Fruit fly (Drosophila melanogaster): ENCODE data around the gene CG34130.

Gene CG34130

dm6 chr3R:26238945-26239344, 49.2 kb upstream of the CG34130 start (continued):
- peak; percentile 4 for TF ChIP-seq CG10274 (GFP tag; optimal IDR thresholded peaks at IDR 0.05)
- peak; percentile 55; the same call in 1 of the 3 replicates for TF ChIP-seq CG3726 (GFP tag; IDR thresholded peaks at IDR 0.05)
- peak; percentile 36 for TF ChIP-seq CG12942 (GFP tag; optimal IDR thresholded peaks at IDR 0.05)
- TF ChIP-seq CG3163 (GFP tag; optimal IDR thresholded peaks at IDR 0.05) = peak; percentile 17
- TF ChIP-seq CG9932 (GFP tag; IDR thresholded peaks at IDR 0.05) = peak; percentile 47
- TF ChIP-seq CG6272 (GFP tag; IDR thresholded peaks at IDR 0.05) = no peak
- TF ChIP-seq CG14965 (GFP tag; optimal IDR thresholded peaks at IDR 0.05; ENCODE audit: borderline replicate concordance) = no peak
- no peak for TF ChIP-seq CG6689 (GFP tag; IDR thresholded peaks at IDR 0.05)
- no peak for TF ChIP-seq CG1602 (GFP tag; optimal IDR thresholded peaks at IDR 0.05)
- TF ChIP-seq CG11247 (GFP tag; IDR thresholded peaks at IDR 0.05) = peak; percentile 79
- no peak for TF ChIP-seq crp (GFP tag; optimal IDR thresholded peaks at IDR 0.05)
- TF ChIP-seq CG18262 (tag; optimal IDR thresholded peaks at IDR 0.05) = no peak
- no peak for TF ChIP-seq Eip74EF (GFP tag; optimal IDR thresholded peaks at IDR 0.05)
- peak; percentile 47 for TF ChIP-seq NfI (GFP tag; optimal IDR thresholded peaks at IDR 0.05)
- TF ChIP-seq CG17802 (tag; optimal IDR thresholded peaks at IDR 0.05) = no peak
- TF ChIP-seq CG9609 (GFP tag; optimal IDR thresholded peaks at IDR 0.05) = peak; percentile 20
- no peak for TF ChIP-seq Antp (GFP tag; optimal IDR thresholded peaks at IDR 0.05)
- peak; percentile 76 for TF ChIP-seq Meics (GFP tag; optimal IDR thresholded peaks at IDR 0.05)
- TF ChIP-seq crc (GFP tag; optimal IDR thresholded peaks at IDR 0.05) = peak; percentile 41
- no peak for TF ChIP-seq CG6791 (GFP tag; IDR thresholded peaks at IDR 0.05; ENCODE audit: partially characterized antibody)
- TF ChIP-seq grn (GFP tag; optimal IDR thresholded peaks at IDR 0.05) = no peak
- TF ChIP-seq mirr (GFP tag; optimal IDR thresholded peaks at IDR 0.05) = peak; percentile 72
- no peak for TF ChIP-seq CG31388 (GFP tag; optimal IDR thresholded peaks at IDR 0.05)
- TF ChIP-seq CG10209 (GFP tag; optimal IDR thresholded peaks at IDR 0.05) = peak; percentile 66
- TF ChIP-seq Dek (tag; optimal IDR thresholded peaks at IDR 0.05) = peak; percentile 33
- TF ChIP-seq Spps (tag; optimal IDR thresholded peaks at IDR 0.05) = no peak
- TF ChIP-seq CG16813 (GFP tag; IDR thresholded peaks at IDR 0.05; ENCODE audit: partially characterized antibody) = no peak
- TF ChIP-seq CG6765 (GFP tag; optimal IDR thresholded peaks at IDR 0.05) = peak; percentile 55
- peak; percentile 38 for TF ChIP-seq dmrt99B (tag; optimal IDR thresholded peaks at IDR 0.05)
- peak; percentile 48 for TF ChIP-seq CG34376 (GFP tag; optimal IDR thresholded peaks at IDR 0.05)
- no peak for TF ChIP-seq knrl (GFP tag; IDR thresholded peaks at IDR 0.05; ENCODE audit: partially characterized antibody)
- TF ChIP-seq sisA (GFP tag; IDR thresholded peaks at IDR 0.05) = no peak
- peak; percentile 47; the same call in 1 of the 2 replicates for TF ChIP-seq HLH3B (GFP tag; IDR thresholded peaks at IDR 0.05)
- no peak for TF ChIP-seq CG14667 (GFP tag; IDR thresholded peaks at IDR 0.05)
- no peak for TF ChIP-seq dm (GFP tag; optimal IDR thresholded peaks at IDR 0.05)
- no peak for TF ChIP-seq CG1832 (GFP tag; optimal IDR thresholded peaks at IDR 0.05)
- TF ChIP-seq Sry-β (GFP tag; optimal IDR thresholded peaks at IDR 0.05) = no peak
- TF ChIP-seq btn (GFP tag; optimal IDR thresholded peaks at IDR 0.05) = no peak
- TF ChIP-seq CG7556 (GFP tag; optimal IDR thresholded peaks at IDR 0.05) = peak; percentile 43
- no peak for TF ChIP-seq salm (tag; optimal IDR thresholded peaks at IDR 0.05)
- TF ChIP-seq her (GFP tag; optimal IDR thresholded peaks at IDR 0.05) = peak; percentile 36
- TF ChIP-seq CG8924 (tag; optimal IDR thresholded peaks at IDR 0.05) = no peak
- peak; percentile 9; the same call in 1 of the 2 replicates for TF ChIP-seq CG31224 (GFP tag; IDR thresholded peaks at IDR 0.05)
- no peak for TF ChIP-seq pfk (GFP tag; optimal IDR thresholded peaks at IDR 0.05)
- TF ChIP-seq CG31441 (GFP tag; IDR thresholded peaks at IDR 0.05) = no peak
- no peak for TF ChIP-seq repo (GFP tag; optimal IDR thresholded peaks at IDR 0.05)
- TF ChIP-seq ato (GFP tag; IDR thresholded peaks at IDR 0.05; ENCODE audit: partially characterized antibody) = no peak
- peak; percentile 31 for TF ChIP-seq sug (tag; optimal IDR thresholded peaks at IDR 0.05)
- TF ChIP-seq CTCF (GFP tag; optimal IDR thresholded peaks at IDR 0.05) = no peak
- TF ChIP-seq Taf1 (GFP tag; IDR thresholded peaks at IDR 0.05) = no peak
- no peak for TF ChIP-seq CG14050 (GFP tag; IDR thresholded peaks at IDR 0.05)

Measured in whole organism, embryonic.